Fruit fly (Drosophila melanogaster): ENCODE measurements around the gene CG18787.
A peak's percentile ranks its signal among the peaks of the same experiment; 100 is the strongest.

CG18787 gene

DNA sequence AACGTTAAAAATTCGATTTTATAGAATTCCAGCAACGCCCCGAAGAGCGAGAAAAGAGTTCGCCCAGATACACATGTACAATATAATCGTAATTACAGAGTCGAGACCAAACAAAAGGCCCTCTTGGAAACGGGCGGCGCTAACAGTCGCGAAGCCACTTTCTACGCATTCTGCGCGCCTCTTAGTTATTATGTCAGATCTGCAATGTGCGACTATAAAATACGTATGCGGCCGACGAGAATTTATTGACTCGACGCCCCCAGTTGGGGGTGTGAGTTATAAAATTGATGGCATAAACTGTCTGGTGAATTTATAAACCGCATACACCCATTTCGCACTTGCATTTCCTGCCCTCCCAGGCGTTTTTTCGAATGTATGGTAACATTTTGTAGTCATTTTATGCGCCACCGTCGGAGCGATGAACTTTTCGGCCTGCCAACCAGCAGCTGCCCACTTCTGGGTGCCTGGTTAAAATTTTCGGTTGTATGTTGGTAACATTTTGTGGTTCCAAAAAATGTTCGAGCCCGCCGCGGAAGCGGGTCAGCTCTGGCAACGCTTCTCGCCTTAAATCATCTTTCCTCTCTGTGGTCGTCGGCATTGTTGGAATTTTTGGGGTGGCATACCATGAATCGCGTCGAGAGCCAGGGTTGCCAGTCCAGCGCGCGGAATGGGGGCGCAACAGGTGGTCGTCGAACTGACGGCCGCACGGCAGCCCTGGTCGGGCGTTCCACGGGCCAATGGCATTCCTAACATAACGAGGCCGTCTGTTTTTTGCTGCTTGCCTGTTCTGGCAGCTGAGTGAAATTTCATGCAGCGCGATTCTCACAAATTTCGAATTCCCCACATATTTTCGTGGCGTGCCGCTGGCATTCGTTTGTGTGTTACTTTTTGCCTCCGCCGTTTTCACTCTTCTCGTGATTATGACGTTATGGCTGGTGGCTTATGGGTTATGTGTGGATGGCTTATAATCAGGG, 12.8 kb upstream of the CG18787 start (continued):
- TF ChIP-seq dmrt11E (tag; optimal IDR thresholded peaks at IDR 0.05) = no peak
- TF ChIP-seq Oli (tag; optimal IDR thresholded peaks at IDR 0.05) = peak; percentile 37
- no peak for TF ChIP-seq ci (GFP tag; IDR thresholded peaks at IDR 0.05)
- TF ChIP-seq Bdp1 (GFP tag; optimal IDR thresholded peaks at IDR 0.05) = peak; percentile 63
- peak; percentile 88 for TF ChIP-seq Nf-YB (GFP tag; optimal IDR thresholded peaks at IDR 0.05)
- TF ChIP-seq Blimp-1 (GFP tag; optimal IDR thresholded peaks at IDR 0.05) = peak; percentile 75
- TF ChIP-seq CG4617 (GFP tag; optimal IDR thresholded peaks at IDR 0.05; ENCODE audit: borderline replicate concordance) = no peak
- peak; percentile 45 for TF ChIP-seq CG6683 (GFP tag; optimal IDR thresholded peaks at IDR 0.05)
- TF ChIP-seq Hmr (GFP tag; optimal IDR thresholded peaks at IDR 0.05) = peak; percentile 92
- peak; percentile 78 for TF ChIP-seq pb (GFP tag; optimal IDR thresholded peaks at IDR 0.05)
- TF ChIP-seq CG15011 (GFP tag; optimal IDR thresholded peaks at IDR 0.05) = peak; percentile 5
- peak; percentile 72 for TF ChIP-seq CrebB (tag; optimal IDR thresholded peaks at IDR 0.05)
- no peak for TF ChIP-seq stc (GFP tag; IDR thresholded peaks at IDR 0.05)
- no peak for TF ChIP-seq danr (GFP tag; IDR thresholded peaks at IDR 0.05)
- TF ChIP-seq mam (GFP tag; optimal IDR thresholded peaks at IDR 0.05) = peak; percentile 75
- peak; percentile 58 for TF ChIP-seq CG1233 (GFP tag; optimal IDR thresholded peaks at IDR 0.05)
- no peak for TF ChIP-seq gce (GFP tag; IDR thresholded peaks at IDR 0.05)
- TF ChIP-seq CG1529 (GFP tag; optimal IDR thresholded peaks at IDR 0.05) = peak; percentile 42
- peak; percentile 17 for TF ChIP-seq crc (GFP tag; optimal IDR thresholded peaks at IDR 0.05)
- peak; percentile 99 for TF ChIP-seq CG10543 (GFP tag; optimal IDR thresholded peaks at IDR 0.05)
- peak; percentile 10 for TF ChIP-seq Hey (tag; optimal IDR thresholded peaks at IDR 0.05)
- peak; percentile 81 for TF ChIP-seq HLH54F (GFP tag; optimal IDR thresholded peaks at IDR 0.05)
- TF ChIP-seq ind (GFP tag; optimal IDR thresholded peaks at IDR 0.05) = peak; percentile 84
- peak; percentile 77 for TF ChIP-seq repo (GFP tag; optimal IDR thresholded peaks at IDR 0.05)
- peak in 1 of 2 experiments; percentile 52 for TF ChIP-seq crp (GFP tag; optimal IDR thresholded peaks at IDR 0.05)
- TF ChIP-seq CG9876 (GFP tag; optimal IDR thresholded peaks at IDR 0.05) = no peak
- TF ChIP-seq seq (GFP tag; IDR thresholded peaks at IDR 0.05) = no peak
- TF ChIP-seq Eip74EF (GFP tag; optimal IDR thresholded peaks at IDR 0.05) = peak in 1 of 2 experiments; percentile 93
- TF ChIP-seq Bgb (GFP tag; IDR thresholded peaks at IDR 0.05; ENCODE audit: partially characterized antibody) = no peak
- peak; percentile 64 for TF ChIP-seq Chrac-16 (GFP tag; optimal IDR thresholded peaks at IDR 0.05)
- peak; percentile 87 for TF ChIP-seq CG3995 (GFP tag; optimal IDR thresholded peaks at IDR 0.05)
- TF ChIP-seq gcm (GFP tag; optimal IDR thresholded peaks at IDR 0.05) = peak; percentile 77
- peak; percentile 49 for TF ChIP-seq CG31365 (tag; optimal IDR thresholded peaks at IDR 0.05)
- no peak for TF ChIP-seq Dref (GFP tag; IDR thresholded peaks at IDR 0.05)
- TF ChIP-seq Jarid2 (GFP tag; optimal IDR thresholded peaks at IDR 0.05) = peak; percentile 22
- TF ChIP-seq Opbp (GFP tag; IDR thresholded peaks at IDR 0.05; ENCODE audit: partially characterized antibody) = no peak
- TF ChIP-seq Rfx (GFP tag; IDR thresholded peaks at IDR 0.05) = no peak
- TF ChIP-seq vvl (GFP tag; IDR thresholded peaks at IDR 0.05) = no peak
- peak; percentile 62 for TF ChIP-seq bab2 (GFP tag; optimal IDR thresholded peaks at IDR 0.05)
- TF ChIP-seq Lpt (GFP tag; optimal IDR thresholded peaks at IDR 0.05) = no peak
- no peak for TF ChIP-seq hb (GFP tag; IDR thresholded peaks at IDR 0.05; ENCODE audit: partially characterized antibody)
- peak; percentile 19 for TF ChIP-seq BtbVII (GFP tag; optimal IDR thresholded peaks at IDR 0.05)
- TF ChIP-seq CoRest (tag; optimal IDR thresholded peaks at IDR 0.05) = peak; percentile 58
- peak; percentile 56 for TF ChIP-seq CG8089 (GFP tag; optimal IDR thresholded peaks at IDR 0.05)
- TF ChIP-seq schlank (tag; optimal IDR thresholded peaks at IDR 0.05) = peak; percentile 54
- no peak for TF ChIP-seq CG2889 (GFP tag; IDR thresholded peaks at IDR 0.05)
- peak in 1 of 3 experiments; percentile 74 for TF ChIP-seq Stat92E (GFP tag; optimal IDR thresholded peaks at IDR 0.05)

Measured in whole organism, embryonic.